Worm (Caenorhabditis elegans) whole organism, late embryonic: ENCODE data around the gene lim-6.

Source experiments
- hlh-8 ChIP-seq: sonication (generic microtip); optimal IDR thresholded peaks from 2 replicates; lab custom pipeline; 2016; ENCODE audit warnings: missing genotype, missing genetic modification characterization, missing compliant biosample characterization
- pqm-1 ChIP-seq: sonication (generic microtip); optimal IDR thresholded peaks from 2 replicates; lab custom pipeline; 2016; ENCODE audit warnings: missing genetic modification characterization, missing compliant biosample characterization
- ttx-3 ChIP-seq: sonication (generic microtip); optimal IDR thresholded peaks from 2 replicates; lab custom pipeline; 2016; ENCODE audit warnings: missing genetic modification reagents, missing genetic modification characterization, missing compliant biosample characterization
- unc-3 ChIP-seq, 2 experiments: fragments of 200-800 bp in 1 of 2; sonication (Bioruptor generic) in 1 of 2; sonication (generic microtip) in 1 of 2; conservative IDR thresholded peaks in 1 of 2; optimal IDR thresholded peaks in 1 of 2; 2 replicates each; pipeline versions ENCODE4 v1.3.6 to Lab custom; 2016 to 2022; ENCODE audit warnings: missing compliant biosample characterization in 2 of 2, missing genetic modification characterization in 2 of 2, missing genetic modification reagents in 1 of 2

ce11 chrX:1089676-1090075 is 17.4 kb downstream of the lim-6 start:
- no peak for TF ChIP-seq unc-3 (GFP tag; conservative IDR thresholded peaks at IDR 0.05; lab: Robert Waterston, UW)
- no peak for TF ChIP-seq unc-3 (tag; optimal IDR thresholded peaks at IDR 0.05; lab: Kevin White, UChicago)
- no peak for TF ChIP-seq hlh-8
- no peak for TF ChIP-seq ttx-3
- TF ChIP-seq pqm-1 (tag; lab: Kevin White, UChicago) = no peak
